Worm (Caenorhabditis elegans): ENCODE measurements around the gene lys-6.
A peak's percentile ranks its signal among the peaks of the same experiment; 100 is the strongest.

The lys-6 gene

DNA sequence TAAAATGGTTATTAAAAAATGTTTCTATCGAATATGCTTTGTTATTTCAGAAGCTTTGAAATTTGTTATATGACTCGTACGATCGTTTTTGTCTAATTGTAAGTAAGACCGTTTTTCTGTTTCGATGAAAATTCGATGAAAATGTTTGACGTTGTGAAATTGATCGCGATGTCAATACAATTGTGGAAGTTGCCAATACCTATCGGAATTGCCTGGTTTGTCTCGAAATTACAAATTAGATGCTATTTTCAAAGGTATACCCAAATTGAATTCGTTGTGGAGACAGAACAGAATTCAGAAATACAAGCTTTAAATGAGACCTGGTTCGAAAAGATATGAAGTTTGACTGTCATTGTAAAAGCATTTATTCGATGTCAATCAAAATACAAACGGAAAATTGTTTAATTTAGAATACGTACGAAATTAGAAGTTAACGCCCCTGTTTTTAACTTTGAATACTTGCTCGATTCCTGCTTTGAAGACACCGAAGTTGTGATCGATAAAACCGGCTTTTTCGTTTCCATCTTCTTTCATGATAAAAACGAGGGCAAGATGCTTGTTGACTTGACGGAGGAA, 24.4 kb downstream of the lys-6 start:
- no peak for TF ChIP-seq nhr-77 (tag; optimal IDR thresholded peaks at IDR 0.05)

DNA sequence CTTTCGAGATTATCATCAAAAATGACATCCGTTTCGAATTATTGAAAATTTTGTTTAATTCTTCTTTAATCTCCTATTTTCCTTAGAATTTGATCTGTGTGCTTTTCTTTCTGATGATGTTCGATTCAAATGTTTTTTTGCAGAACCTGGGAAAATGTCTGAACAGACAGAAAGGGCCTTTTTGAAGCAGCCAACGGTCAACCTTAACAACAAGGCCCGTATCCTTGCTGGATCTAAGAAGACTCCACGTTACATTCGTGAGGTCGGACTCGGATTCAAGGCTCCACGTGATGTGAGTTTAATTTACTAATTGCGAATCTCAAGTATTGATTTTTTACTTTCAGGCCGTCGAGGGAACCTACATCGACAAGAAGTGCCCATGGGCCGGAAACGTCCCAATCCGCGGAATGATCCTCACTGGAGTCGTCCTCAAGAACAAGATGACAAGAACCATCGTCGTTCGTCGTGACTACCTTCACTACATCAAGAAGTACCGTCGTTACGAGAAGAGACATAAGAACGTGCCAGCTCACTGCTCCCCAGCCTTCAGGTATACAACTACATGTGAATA, 25.2 kb downstream of the lys-6 start, which contains the start of gene rps-11:
TSS of gene rps-11 (plus strand) at position 144 of the 571 bp plus-strand sequence.
- TF ChIP-seq elt-1 (tag; optimal IDR thresholded peaks at IDR 0.05) (no peak), ceh-82 (tag; optimal IDR thresholded peaks at IDR 0.05) (no peak), nhr-28 (tag; optimal IDR thresholded peaks at IDR 0.05) (no peak), daf-12 (tag; optimal IDR thresholded peaks at IDR 0.05) (no peak), nhr-76 (tag; optimal IDR thresholded peaks at IDR 0.05) (no peak), tbx-2 (tag; optimal IDR thresholded peaks at IDR 0.05) (no peak), pqm-1 (tag; optimal IDR thresholded peaks at IDR 0.05) (no peak)

DNA sequence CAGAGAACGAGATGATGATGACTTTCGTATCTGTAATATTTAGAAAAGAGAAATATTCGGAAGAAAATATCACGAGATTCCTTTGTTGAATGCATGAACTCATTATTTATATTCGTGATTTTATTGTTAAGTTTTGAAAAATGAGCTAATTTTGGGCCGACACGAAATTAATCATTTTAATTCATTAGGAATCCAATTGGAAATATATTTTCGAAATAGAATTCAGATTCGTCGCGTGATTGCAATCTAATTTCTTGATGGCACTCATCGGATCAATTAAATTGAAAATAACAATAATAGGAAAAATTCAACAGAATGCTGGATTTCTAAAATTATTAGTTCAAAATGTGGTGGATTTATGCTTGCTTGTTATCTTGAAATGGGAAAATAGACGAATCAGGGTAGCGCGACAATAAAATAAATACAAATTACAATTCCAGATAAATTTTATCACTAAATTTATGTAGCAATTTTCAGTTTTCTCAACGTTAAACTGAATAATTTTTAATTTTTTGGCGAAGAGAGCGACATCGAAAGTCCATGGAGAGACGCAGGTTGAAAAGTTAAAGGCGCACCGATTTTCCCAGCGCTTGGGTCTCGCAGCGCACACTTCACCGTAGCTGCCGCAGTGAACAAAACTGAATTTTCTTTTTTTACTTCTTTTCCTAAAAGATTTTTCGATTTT, 25.9 kb downstream of the lys-6 start:
- TF ChIP-seq elt-2 (tag; optimal IDR thresholded peaks at IDR 0.05): peak; percentile 26
- peak; percentile 89 for TF ChIP-seq nfya-1 (tag; optimal IDR thresholded peaks at IDR 0.05; ENCODE audit: insufficient read depth)
- peak; percentile 28 for TF ChIP-seq R02D3.7 (tag; optimal IDR thresholded peaks at IDR 0.05)
- peak; percentile 70 for TF ChIP-seq lsy-12 (tag; optimal IDR thresholded peaks at IDR 0.05)
- TF ChIP-seq hmg-11 (tag; optimal IDR thresholded peaks at IDR 0.05): peak; percentile 90
- peak; percentile 67 for TF ChIP-seq nhr-43 (tag; optimal IDR thresholded peaks at IDR 0.05; ENCODE audit: poor library complexity, severe bottlenecking)
- TF ChIP-seq mml-1 (tag; optimal IDR thresholded peaks at IDR 0.05): no peak
- TF ChIP-seq ceh-28 (tag; optimal IDR thresholded peaks at IDR 0.05): no peak
- TF ChIP-seq pha-4 (tag; optimal IDR thresholded peaks at IDR 0.05): peak; percentile 77
- no peak for TF ChIP-seq fkh-10 (GFP tag; optimal IDR thresholded peaks at IDR 0.05)
- peak; percentile 81 for TF ChIP-seq aly-2 (tag; optimal IDR thresholded peaks at IDR 0.05)
- TF ChIP-seq eor-1 (tag; optimal IDR thresholded peaks at IDR 0.05): no peak
- peak; percentile 57 for TF ChIP-seq ama-1 (optimal IDR thresholded peaks at IDR 0.05)
- peak; percentile 43 for TF ChIP-seq pqm-1 (tag; optimal IDR thresholded peaks at IDR 0.05)
- peak; percentile 12 for TF ChIP-seq nhr-77 (tag; optimal IDR thresholded peaks at IDR 0.05)
- TF ChIP-seq nhr-25 (tag; optimal IDR thresholded peaks at IDR 0.05): peak; percentile 35
- TF ChIP-seq ztf-4 (tag; optimal IDR thresholded peaks at IDR 0.05): peak; percentile 14
- TF ChIP-seq lin-39 (tag; optimal IDR thresholded peaks at IDR 0.05): peak; percentile 74
- TF ChIP-seq zag-1 (tag; optimal IDR thresholded peaks at IDR 0.05): no peak
- no peak for TF ChIP-seq tbx-2 (tag; optimal IDR thresholded peaks at IDR 0.05)
- TF ChIP-seq snpc-4 (tag; optimal IDR thresholded peaks at IDR 0.05): peak; percentile 56
- peak; percentile 75 for TF ChIP-seq lin-15B (tag; optimal IDR thresholded peaks at IDR 0.05)
- TF ChIP-seq nhr-23 (tag; optimal IDR thresholded peaks at IDR 0.05): peak; percentile 74

DNA sequence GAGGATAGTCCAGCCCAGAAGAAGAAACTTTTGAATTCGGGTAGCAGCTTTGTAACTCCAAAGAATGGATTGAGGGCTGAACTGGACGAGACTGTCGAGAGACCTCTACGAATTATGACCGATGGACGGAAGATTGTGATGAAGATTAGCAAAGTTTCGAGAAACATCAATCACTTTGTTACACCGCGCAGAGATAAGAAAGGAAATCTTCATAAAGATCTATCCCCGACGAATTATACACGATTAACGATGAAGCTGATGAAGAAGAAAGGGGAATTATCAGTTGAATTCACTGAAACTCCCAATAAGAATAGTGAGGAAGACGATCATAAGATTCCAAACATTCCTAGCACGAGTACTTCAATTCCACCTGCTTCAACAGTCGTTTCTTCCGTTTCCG, 28.0 kb downstream of the lys-6 start:
- TF ChIP-seq elt-2 (tag; optimal IDR thresholded peaks at IDR 0.05) (no peak), elt-1 (tag; optimal IDR thresholded peaks at IDR 0.05) (peak; percentile 89)

- TF ChIP-seq elt-3 (tag; optimal IDR thresholded peaks at IDR 0.05): no peak
- TF ChIP-seq mml-1 (tag; optimal IDR thresholded peaks at IDR 0.05): no peak
- TF ChIP-seq nhr-11 (tag; optimal IDR thresholded peaks at IDR 0.05): no peak
- no peak for TF ChIP-seq egl-27 (tag; optimal IDR thresholded peaks at IDR 0.05)
- no peak for TF ChIP-seq daf-12 (tag; optimal IDR thresholded peaks at IDR 0.05)
- no peak for TF ChIP-seq ztf-4 (tag; optimal IDR thresholded peaks at IDR 0.05)
- no peak for TF ChIP-seq R02D3.7 (tag; optimal IDR thresholded peaks at IDR 0.05)
- no peak for TF ChIP-seq lsy-12 (tag; optimal IDR thresholded peaks at IDR 0.05)
- no peak for TF ChIP-seq fos-1 (tag; optimal IDR thresholded peaks at IDR 0.05)
- no peak for TF ChIP-seq nhr-23 (tag; optimal IDR thresholded peaks at IDR 0.05)
- TF ChIP-seq skn-1 (tag; optimal IDR thresholded peaks at IDR 0.05): no peak
- no peak for TF ChIP-seq nfya-1 (tag; optimal IDR thresholded peaks at IDR 0.05; ENCODE audit: insufficient read depth)
- TF ChIP-seq pha-4 (tag; optimal IDR thresholded peaks at IDR 0.05): no peak
- TF ChIP-seq nhr-28 (tag; optimal IDR thresholded peaks at IDR 0.05): no peak
- TF ChIP-seq aly-2 (tag; optimal IDR thresholded peaks at IDR 0.05): no peak
- TF ChIP-seq unc-62 (GFP tag; optimal IDR thresholded peaks at IDR 0.05): no peak
These were observed 30.7 kb downstream of the lys-6 start for ce11 chrIV:11597079-11597478.
